Fruit fly (Drosophila melanogaster): ENCODE results near the gene Exo84.

- no peak for TF ChIP-seq Pif1A (GFP tag; optimal IDR thresholded peaks at IDR 0.05)
- no peak for TF ChIP-seq CG8159 (tag; optimal IDR thresholded peaks at IDR 0.05)
- no peak for TF ChIP-seq CG15710 (tag; optimal IDR thresholded peaks at IDR 0.05)
- no peak for TF ChIP-seq Snoo (tag; optimal IDR thresholded peaks at IDR 0.05)
- TF ChIP-seq D1 (tag; optimal IDR thresholded peaks at IDR 0.05): no peak
- TF ChIP-seq CG14655 (GFP tag; optimal IDR thresholded peaks at IDR 0.05): no peak
- no peak for TF ChIP-seq CG17806 (tag; optimal IDR thresholded peaks at IDR 0.05)
- no peak for TF ChIP-seq CG13204 (GFP tag; optimal IDR thresholded peaks at IDR 0.05)
- no peak for TF ChIP-seq Pif1B (GFP tag; optimal IDR thresholded peaks at IDR 0.05)
- no peak for TF ChIP-seq fd96Ca (GFP tag; IDR thresholded peaks at IDR 0.05)
- TF ChIP-seq CG10348 (GFP tag; IDR thresholded peaks at IDR 0.05): no peak
- no peak for TF ChIP-seq CG8301 (tag; optimal IDR thresholded peaks at IDR 0.05)
- TF ChIP-seq CG32121 (GFP tag; IDR thresholded peaks at IDR 0.05): no peak
- no peak for TF ChIP-seq gl (tag; optimal IDR thresholded peaks at IDR 0.05)
Observed at dm6 chr3R:26035369-26035656, 16.7 kb downstream of the Exo84 start.
